Worm (Caenorhabditis elegans) whole organism, early embryonic: Measurements from ENCODE around the gene F13D12.3.
A peak's percentile ranks its signal among the peaks of the same experiment; 100 is the strongest.

Source experiments
- B0310.2 ChIP-seq: sonication (generic microtip); optimal IDR thresholded peaks from 2 replicates; lab custom pipeline; 2016; ENCODE audit warnings: mild to moderate bottlenecking, missing genetic modification characterization, missing compliant biosample characterization
- F13C5.2 ChIP-seq: sonication (generic microtip); optimal IDR thresholded peaks from 2 replicates; lab custom pipeline; 2017; ENCODE audit warnings: mild to moderate bottlenecking, missing genetic modification characterization, inconsistent platforms, missing compliant biosample characterization
- aly-1 ChIP-seq: sonication (generic microtip); optimal IDR thresholded peaks from 2 replicates; lab custom pipeline; 2016; ENCODE audit warnings: missing genetic modification characterization, missing compliant biosample characterization
- ama-1 ChIP-seq: fragments of 150-350 bp; optimal IDR thresholded peaks from 2 replicates; lab custom pipeline; 2014
- ceh-13 ChIP-seq: fragments of 200-800 bp; sonication (Bioruptor generic); optimal IDR thresholded peaks from 2 replicates; lab custom pipeline; 2018; ENCODE audit warnings: mild to moderate bottlenecking, missing genetic modification characterization, missing compliant biosample characterization
- ceh-36 ChIP-seq: sonication (generic microtip); optimal IDR thresholded peaks from 2 replicates; lab custom pipeline; 2016; ENCODE audit warnings: missing genetic modification characterization, inconsistent platforms, missing compliant biosample characterization
- ets-7 ChIP-seq: sonication (generic microtip); optimal IDR thresholded peaks from 2 replicates; lab custom pipeline; 2016; ENCODE audit warnings: missing genotype, missing genetic modification characterization, missing compliant biosample characterization
- flt-1 ChIP-seq: fragments of 200-800 bp; sonication (Bioruptor generic); IDR thresholded peaks from 2 replicates; pipeline ENCODE4 v1.3.6; 2022; ENCODE audit warnings: missing genetic modification characterization, missing compliant biosample characterization
- hmbx-1 ChIP-seq: sonication (generic microtip); optimal IDR thresholded peaks from 2 replicates; lab custom pipeline; 2016; ENCODE audit warnings: mild to moderate bottlenecking, missing genetic modification characterization, missing compliant biosample characterization
- hmg-4 ChIP-seq: fragments of 200-800 bp; sonication (Bioruptor generic); optimal IDR thresholded peaks from 2 replicates; lab custom pipeline; 2018; ENCODE audit warnings: mild to moderate bottlenecking, missing genetic modification characterization, missing compliant biosample characterization
- hnd-1 ChIP-seq: sonication (generic microtip); optimal IDR thresholded peaks from 2 replicates; lab custom pipeline; 2016; ENCODE audit warnings: missing genetic modification characterization, missing compliant biosample characterization
- pes-1 ChIP-seq: fragments of 200-800 bp; sonication (Bioruptor generic); IDR thresholded peaks from 2 replicates; pipeline ENCODE4 v1.3.6; 2022; ENCODE audit warnings: missing genetic modification reagents, missing genetic modification characterization, missing compliant biosample characterization
- scrt-1 ChIP-seq: fragments of 200-800 bp; sonication (Bioruptor generic); IDR thresholded peaks from 2 replicates; pipeline ENCODE4 v1.3.6; 2022; ENCODE audit warnings: missing genetic modification characterization, missing compliant biosample characterization
- sea-1 ChIP-seq: fragments of 200-800 bp; sonication (Bioruptor generic); conservative IDR thresholded peaks from 2 replicates; pipeline ENCODE4 v1.3.6; 2022; ENCODE audit warnings: missing genetic modification characterization, missing compliant biosample characterization
- tbx-11 ChIP-seq: fragments of 200-800 bp; sonication (Bioruptor generic); IDR thresholded peaks from 2 replicates; pipeline ENCODE4 v1.3.6; 2022; ENCODE audit warnings: missing genetic modification characterization, missing compliant biosample characterization
- tbx-37 ChIP-seq: fragments of 200-800 bp; sonication (Bioruptor generic); conservative IDR thresholded peaks from 2 replicates; pipeline ENCODE4 v1.3.6; 2022; ENCODE audit warnings: missing genetic modification reagents, missing genetic modification characterization, missing compliant biosample characterization
- tra-4 ChIP-seq: sonication (generic microtip); optimal IDR thresholded peaks from 2 replicates; lab custom pipeline; 2017; ENCODE audit warnings: missing genetic modification characterization, missing compliant biosample characterization

F13D12.3 gene

DNA sequence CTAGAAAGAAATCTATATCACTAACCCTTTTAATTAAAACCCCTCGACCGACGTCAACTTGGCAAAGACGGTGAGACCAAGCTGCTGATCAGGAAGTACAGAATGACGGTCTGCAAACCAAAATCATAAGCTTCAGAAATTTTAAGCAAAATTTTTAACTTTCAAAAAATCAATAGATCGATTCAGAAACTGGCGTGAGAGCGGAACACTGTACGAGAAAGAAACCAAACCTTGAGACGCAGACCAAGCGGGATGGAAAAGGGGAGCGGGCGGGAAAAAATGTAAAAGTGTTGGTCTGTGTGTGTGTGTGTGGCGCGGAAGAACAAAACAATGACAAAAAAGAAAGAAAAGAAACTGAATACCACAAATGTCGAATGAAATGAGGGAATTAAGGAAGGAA is 28.3 kb downstream of the F13D12.3 start, which contains the start of the genes F44E5.17 and gpb-1:
F44E5.17 (minus strand) TSS at position 101 of the 400 bp plus-strand sequence.
gpb-1 (minus strand) TSS at position 118 of the 400 bp plus-strand sequence.
- TF ChIP-seq tbx-11 (GFP tag; lab: Robert Waterston, UW) (no peak), ceh-13 (GFP tag; lab: Kevin White, UChicago) (no peak), ceh-36 (tag; lab: Kevin White, UChicago) (no peak), F13C5.2 (tag; lab: Kevin White, UChicago) (no peak), tra-4 (tag; lab: Kevin White, UChicago) (no peak)

DNA sequence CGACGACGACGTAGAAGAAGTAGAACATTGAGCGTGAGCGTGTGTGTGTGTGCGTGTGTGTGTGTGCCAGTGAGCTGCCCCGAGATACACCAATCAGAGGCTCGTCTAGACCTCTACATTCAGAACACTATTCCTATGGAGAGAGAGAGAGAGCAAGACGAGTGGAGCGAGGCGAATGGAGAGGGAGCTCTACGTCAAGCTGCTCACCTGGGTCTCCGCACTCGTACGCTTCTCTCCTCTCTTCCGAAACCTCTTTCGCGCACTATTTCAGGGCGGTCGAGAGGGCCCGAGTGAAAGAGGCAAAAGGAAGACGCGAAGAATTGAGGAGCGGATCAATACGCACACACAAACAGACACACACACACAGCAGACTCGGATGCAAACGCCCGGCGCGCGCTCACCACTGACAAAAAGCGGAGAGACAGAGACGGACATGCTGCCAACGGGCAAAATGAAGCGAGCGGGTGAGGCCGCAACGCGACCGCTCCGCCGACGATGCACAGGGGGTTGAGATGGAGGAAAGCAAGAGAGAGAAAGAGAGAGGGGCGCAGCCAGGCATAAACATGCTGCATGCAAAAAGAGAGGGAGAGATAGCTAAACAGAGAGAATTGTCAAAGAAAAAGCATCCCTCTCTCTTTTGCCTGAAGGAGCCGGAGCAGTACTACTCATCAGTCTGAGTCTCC is 29.4 kb downstream of the F13D12.3 start:
- TF ChIP-seq F13C5.2 (tag; lab: Kevin White, UChicago): peak; percentile 90
- 0 out of 2 replicates have a peak, but pooled peaks have one; percentile 51 for TF ChIP-seq scrt-1
- TF ChIP-seq hmbx-1: no peak
- no peak for TF ChIP-seq hnd-1 (tag; lab: Kevin White, UChicago)
- TF ChIP-seq ets-7: peak; percentile 35
- peak; percentile 32 for TF ChIP-seq B0310.2 (tag; lab: Kevin White, UChicago)
- TF ChIP-seq sea-1 (GFP tag; lab: Robert Waterston, UW): 0 out of 2 replicates have a peak, but pooled peaks have one; percentile 50
- TF ChIP-seq tra-4 (tag; lab: Kevin White, UChicago): no peak
- TF ChIP-seq ceh-36 (tag; lab: Kevin White, UChicago): no peak
- TF ChIP-seq hmg-4 (GFP tag; lab: Kevin White, UChicago): peak; percentile 93
- TF ChIP-seq aly-1 (tag; lab: Kevin White, UChicago): peak; percentile 55
- peak; percentile 40; the same call in 1 of the 2 replicates for TF ChIP-seq pes-1
- TF ChIP-seq tbx-37 (GFP tag; lab: Robert Waterston, UW): no peak
- 0 out of 2 replicates have a peak, but pooled peaks have one; percentile 43 for TF ChIP-seq flt-1
- no peak for TF ChIP-seq ama-1 (lab: Kevin White, UChicago)
- no peak for TF ChIP-seq ceh-13 (GFP tag; lab: Kevin White, UChicago)
- TF ChIP-seq tbx-11 (GFP tag; lab: Robert Waterston, UW): 0 out of 2 replicates have a peak, but pooled peaks have one; percentile 53

DNA sequence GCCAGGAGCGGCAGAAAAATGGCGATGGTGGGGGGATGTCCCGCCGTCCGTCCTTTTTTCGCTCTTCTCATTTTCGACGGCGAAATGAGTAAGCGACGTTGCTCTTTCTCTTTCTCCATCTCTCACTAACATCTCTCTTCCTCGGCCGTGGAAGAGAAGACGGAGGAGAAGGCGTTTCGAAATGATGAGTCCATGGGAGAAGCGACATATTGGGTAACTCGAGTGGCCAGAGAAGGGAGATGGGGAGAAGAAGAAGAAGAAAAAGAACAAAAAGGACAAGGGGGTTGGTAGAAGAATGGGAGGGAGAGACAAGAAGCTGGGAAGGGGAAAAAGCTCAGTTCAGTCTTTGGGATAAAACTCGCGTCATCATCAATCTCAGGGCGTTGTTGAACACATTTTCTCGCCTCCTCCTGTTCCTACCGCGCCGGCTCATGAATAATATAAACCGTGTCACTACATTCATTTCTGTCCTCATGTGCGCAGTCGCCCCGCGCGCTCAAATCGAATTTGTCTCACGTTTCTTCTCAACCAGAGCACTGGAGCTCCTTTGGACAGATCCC is 31.5 kb downstream of the F13D12.3 start:
- TF ChIP-seq pes-1 (no peak), sea-1 (GFP tag; lab: Robert Waterston, UW) (no peak), scrt-1 (no peak), aly-1 (tag; lab: Kevin White, UChicago) (peak; percentile 33), tbx-11 (GFP tag; lab: Robert Waterston, UW) (no peak)

DNA sequence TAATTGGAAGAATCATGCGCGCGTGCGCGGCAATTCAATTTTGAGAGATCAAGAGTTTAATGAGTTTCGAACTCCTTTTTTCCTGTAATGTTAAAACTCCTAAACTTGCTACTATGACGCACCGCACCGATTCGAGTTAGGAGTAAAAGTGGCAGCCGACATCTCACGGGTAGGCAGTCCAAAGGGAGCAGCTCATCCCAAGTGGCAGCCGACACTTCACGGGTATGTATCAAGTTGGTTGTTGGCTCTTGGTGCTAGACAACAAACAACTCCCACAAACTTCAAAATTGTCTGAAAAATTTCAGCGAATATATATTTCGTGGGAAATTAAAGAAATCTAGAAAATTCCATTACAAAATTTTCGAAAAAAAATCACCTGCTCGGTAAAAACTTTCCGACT is 33.0 kb downstream of the F13D12.3 start:
- TF ChIP-seq ceh-13 (GFP tag; lab: Kevin White, UChicago): no peak
- no peak for TF ChIP-seq tra-4 (tag; lab: Kevin White, UChicago)
- no peak for TF ChIP-seq tbx-11 (GFP tag; lab: Robert Waterston, UW)
- no peak for TF ChIP-seq ets-7
- no peak for TF ChIP-seq hnd-1 (tag; lab: Kevin White, UChicago)
- no peak for TF ChIP-seq scrt-1
- TF ChIP-seq sea-1 (GFP tag; lab: Robert Waterston, UW): no peak
- no peak for TF ChIP-seq ama-1 (lab: Kevin White, UChicago)
- no peak for TF ChIP-seq flt-1
- TF ChIP-seq hmbx-1: no peak
- no peak for TF ChIP-seq ceh-36 (tag; lab: Kevin White, UChicago)
- TF ChIP-seq tbx-37 (GFP tag; lab: Robert Waterston, UW): no peak
- TF ChIP-seq aly-1 (tag; lab: Kevin White, UChicago): no peak
- no peak for TF ChIP-seq F13C5.2 (tag; lab: Kevin White, UChicago)
- TF ChIP-seq B0310.2 (tag; lab: Kevin White, UChicago): no peak
- TF ChIP-seq pes-1: no peak

- TF ChIP-seq tbx-11 (GFP tag; lab: Robert Waterston, UW): no peak
- no peak for TF ChIP-seq aly-1 (tag; lab: Kevin White, UChicago)
- peak; percentile 71; the same call in 1 of the 2 replicates for TF ChIP-seq sea-1 (GFP tag; lab: Robert Waterston, UW)
- no peak for TF ChIP-seq B0310.2 (tag; lab: Kevin White, UChicago)
- TF ChIP-seq tra-4 (tag; lab: Kevin White, UChicago): no peak
- TF ChIP-seq tbx-37 (GFP tag; lab: Robert Waterston, UW): no peak
- TF ChIP-seq scrt-1: no peak
- TF ChIP-seq hmg-4 (GFP tag; lab: Kevin White, UChicago): no peak
- no peak for TF ChIP-seq ets-7
- peak; percentile 2 for TF ChIP-seq hnd-1 (tag; lab: Kevin White, UChicago)
- no peak for TF ChIP-seq ceh-36 (tag; lab: Kevin White, UChicago)
- TF ChIP-seq pes-1: 0 out of 2 replicates have a peak, but pooled peaks have one; percentile 46
- TF ChIP-seq ama-1 (lab: Kevin White, UChicago): peak; percentile 46
- TF ChIP-seq flt-1: no peak
- no peak for TF ChIP-seq F13C5.2 (tag; lab: Kevin White, UChicago)
- no peak for TF ChIP-seq hmbx-1
Observed at ce11 chrII:11756684-11757107, 36.5 kb downstream of the F13D12.3 start.

- TF ChIP-seq flt-1 (peak; percentile 82; the same call in 1 of the 2 replicates), tra-4 (tag; lab: Kevin White, UChicago) (peak; percentile 47), tbx-11 (GFP tag; lab: Robert Waterston, UW) (peak; percentile 80), B0310.2 (tag; lab: Kevin White, UChicago) (peak; percentile 76), hnd-1 (tag; lab: Kevin White, UChicago) (peak; percentile 60), scrt-1 (peak; percentile 81), ceh-36 (tag; lab: Kevin White, UChicago) (peak; percentile 42), pes-1 (peak; percentile 84), sea-1 (GFP tag; lab: Robert Waterston, UW) (peak; percentile 87), hmg-4 (GFP tag; lab: Kevin White, UChicago) (peak; percentile 34), tbx-37 (GFP tag; lab: Robert Waterston, UW) (peak; percentile 71), F13C5.2 (tag; lab: Kevin White, UChicago) (peak; percentile 68)
Observed at ce11 chrII:11759277-11759676, 39.1 kb downstream of the F13D12.3 start, which contains the start of the genes F44E5.4 and F44E5.5. F44E5.4 (minus strand) TSS chrII:11759311. F44E5.5 (plus strand) TSS chrII:11759662.
